Worm (Caenorhabditis elegans) whole organism, L4/young adult: Measurements from ENCODE around the gene K07G6.1.

Experiments
- W03F9.2 ChIP-seq: fragments of 150-350 bp; optimal IDR thresholded peaks from 2 replicates; lab custom pipeline; 2014; ENCODE audit warnings: missing biosample characterization, missing genetic modification characterization
- him-1 ChIP-seq: sonication (generic microtip); optimal IDR thresholded peaks from 2 replicates; lab custom pipeline; 2016; ENCODE audit warnings: missing genotype, missing genetic modification reagents, missing genetic modification characterization, missing compliant biosample characterization

- TF ChIP-seq him-1: no peak
- TF ChIP-seq W03F9.2 (tag; lab: Kevin White, UChicago): no peak
Observed at ce11 chrII:1730103-1730502, 11.2 kb upstream of the K07G6.1 start, which contains the start of gene ceh-81.
